Worm (Caenorhabditis elegans) whole organism, late embryonic: Measurements from ENCODE around the gene spat-1.

Experiments
- C08G9.2 ChIP-seq: sonication (generic microtip); optimal IDR thresholded peaks from 2 replicates; lab custom pipeline; 2016; ENCODE audit warnings: mild to moderate bottlenecking, missing genetic modification characterization, moderate library complexity, missing compliant biosample characterization
- K02D7.2 ChIP-seq: sonication (generic microtip); optimal IDR thresholded peaks from 2 replicates; lab custom pipeline; 2017; ENCODE audit warnings: mild to moderate bottlenecking, missing genetic modification characterization, missing compliant biosample characterization
- K09A11.1 ChIP-seq: sonication (generic microtip); optimal IDR thresholded peaks from 2 replicates; lab custom pipeline; 2017; ENCODE audit warnings: antibody characterized with exemption, mild to moderate bottlenecking, missing genetic modification characterization, missing compliant biosample characterization; ENCODE audit not compliant: insufficient read depth
- T23F11.4 ChIP-seq: fragments of 200-800 bp; sonication (Bioruptor generic); optimal IDR thresholded peaks from 2 replicates; lab custom pipeline; 2018; ENCODE audit warnings: mild to moderate bottlenecking, missing genetic modification characterization, missing compliant biosample characterization
- ahr-1 ChIP-seq: sonication (generic microtip); optimal IDR thresholded peaks from 2 replicates; lab custom pipeline; 2016; ENCODE audit warnings: missing genetic modification characterization, missing compliant biosample characterization
- ama-1 ChIP-seq: fragments of 150-350 bp; optimal IDR thresholded peaks from 2 replicates; lab custom pipeline; 2014
- ceh-14 ChIP-seq: sonication (generic microtip); optimal IDR thresholded peaks from 2 replicates; lab custom pipeline; 2016; ENCODE audit warnings: missing genotype, missing genetic modification characterization, missing compliant biosample characterization
- ceh-18 ChIP-seq: sonication (generic microtip); optimal IDR thresholded peaks from 2 replicates; lab custom pipeline; 2016; ENCODE audit warnings: missing genetic modification characterization, missing compliant biosample characterization
- ceh-19 ChIP-seq: fragments of 200-800 bp; sonication (Bioruptor generic); optimal IDR thresholded peaks from 2 replicates; lab custom pipeline; 2018; ENCODE audit warnings: mild to moderate bottlenecking, missing genetic modification characterization, missing compliant biosample characterization
- ceh-2 ChIP-seq: sonication (generic microtip); optimal IDR thresholded peaks from 2 replicates; lab custom pipeline; 2016; ENCODE audit warnings: missing genotype, missing genetic modification characterization, missing compliant biosample characterization
- ceh-24 ChIP-seq: sonication (generic microtip); optimal IDR thresholded peaks from 2 replicates; lab custom pipeline; 2016; ENCODE audit warnings: mild to moderate bottlenecking, missing genetic modification characterization, missing compliant biosample characterization
- ceh-30 ChIP-seq: fragments of 150-350 bp; optimal IDR thresholded peaks from 2 replicates; lab custom pipeline; 2014; ENCODE audit warnings: missing biosample characterization, missing genetic modification characterization
- ceh-31 ChIP-seq: sonication (generic microtip); optimal IDR thresholded peaks from 2 replicates; lab custom pipeline; 2016; ENCODE audit warnings: missing genetic modification characterization, missing compliant biosample characterization
- ceh-48 ChIP-seq: sonication (generic microtip); optimal IDR thresholded peaks from 2 replicates; lab custom pipeline; 2016; ENCODE audit warnings: missing genetic modification characterization, inconsistent platforms, missing compliant biosample characterization
- ceh-6 ChIP-seq: fragments of 200-800 bp; sonication (Bioruptor generic); optimal IDR thresholded peaks from 2 replicates; lab custom pipeline; 2018; ENCODE audit warnings: mild to moderate bottlenecking, missing genetic modification characterization, missing compliant biosample characterization
- che-1 ChIP-seq: sonication (generic microtip); optimal IDR thresholded peaks from 2 replicates; lab custom pipeline; 2016; ENCODE audit warnings: mild to moderate bottlenecking, missing genetic modification characterization, missing compliant biosample characterization
- elt-2 ChIP-seq: sonication (generic microtip); optimal IDR thresholded peaks from 2 replicates; lab custom pipeline; 2016; ENCODE audit warnings: missing genetic modification reagents, missing genetic modification characterization, missing compliant biosample characterization
- fax-1 ChIP-seq: sonication (generic microtip); optimal IDR thresholded peaks from 2 replicates; lab custom pipeline; 2016; ENCODE audit warnings: missing genotype, missing genetic modification characterization, missing compliant biosample characterization
- hlh-30 ChIP-seq: sonication (generic microtip); optimal IDR thresholded peaks from 2 replicates; lab custom pipeline; 2017; ENCODE audit warnings: antibody characterized with exemption, missing genetic modification characterization, missing compliant biosample characterization; ENCODE audit not compliant: insufficient read depth
- madf-2 ChIP-seq: sonication (generic microtip); optimal IDR thresholded peaks from 2 replicates; lab custom pipeline; 2017; ENCODE audit warnings: missing genetic modification characterization, missing compliant biosample characterization
- nfya-1 ChIP-seq: sonication (generic microtip); optimal IDR thresholded peaks from 2 replicates; lab custom pipeline; 2017; ENCODE audit warnings: missing genetic modification characterization, mild to moderate bottlenecking, missing compliant biosample characterization, antibody characterized with exemption, moderate library complexity
- npax-4 ChIP-seq: sonication (generic microtip); optimal IDR thresholded peaks from 2 replicates; lab custom pipeline; 2016; ENCODE audit warnings: missing genetic modification characterization, missing compliant biosample characterization
- pha-2 ChIP-seq: sonication (generic microtip); optimal IDR thresholded peaks from 2 replicates; lab custom pipeline; 2017; ENCODE audit warnings: mild to moderate bottlenecking, missing genetic modification characterization, missing compliant biosample characterization
- pqm-1 ChIP-seq: sonication (generic microtip); optimal IDR thresholded peaks from 2 replicates; lab custom pipeline; 2016; ENCODE audit warnings: missing genetic modification characterization, missing compliant biosample characterization
- pros-1 ChIP-seq: fragments of 150-350 bp; optimal IDR thresholded peaks from 2 replicates; lab custom pipeline; 2014; ENCODE audit warnings: missing biosample characterization, missing genetic modification reagents, missing genetic modification characterization
- ref-2 ChIP-seq: sonication (generic microtip); optimal IDR thresholded peaks from 2 replicates; lab custom pipeline; 2016; ENCODE audit warnings: missing genetic modification characterization, missing compliant biosample characterization
- rnt-1 ChIP-seq: sonication (generic microtip); optimal IDR thresholded peaks from 2 replicates; lab custom pipeline; 2016; ENCODE audit warnings: missing genetic modification characterization, missing compliant biosample characterization
- sdc-2 ChIP-seq: sonication (generic microtip); optimal IDR thresholded peaks from 2 replicates; lab custom pipeline; 2016; ENCODE audit warnings: missing genotype, missing genetic modification characterization, missing compliant biosample characterization
- sox-2 ChIP-seq: fragments of 200-800 bp; sonication (Bioruptor generic); IDR thresholded peaks from 2 replicates; pipeline ENCODE4 v1.3.6; 2022; ENCODE audit warnings: missing genetic modification reagents, missing genetic modification characterization, missing compliant biosample characterization
- syd-9 ChIP-seq: sonication (generic microtip); optimal IDR thresholded peaks from 2 replicates; lab custom pipeline; 2016; ENCODE audit warnings: mild to moderate bottlenecking, missing genetic modification characterization, moderate library complexity, missing compliant biosample characterization
- ttx-3 ChIP-seq: sonication (generic microtip); optimal IDR thresholded peaks from 2 replicates; lab custom pipeline; 2016; ENCODE audit warnings: missing genetic modification reagents, missing genetic modification characterization, missing compliant biosample characterization
- unc-86 ChIP-seq: sonication (generic microtip); optimal IDR thresholded peaks from 2 replicates; lab custom pipeline; 2016; ENCODE audit warnings: missing genetic modification characterization, missing compliant biosample characterization
- ztf-16 ChIP-seq: sonication (generic microtip); optimal IDR thresholded peaks from 2 replicates; lab custom pipeline; 2017; ENCODE audit warnings: missing genetic modification characterization, missing compliant biosample characterization

Gene spat-1

ce11 chrII:14480772-14481171 lies 47.8 kb upstream of the spat-1 start:
- no peak for TF ChIP-seq ceh-19
- no peak for TF ChIP-seq sox-2 (GFP tag; lab: Robert Waterston, UW)
- no peak for TF ChIP-seq ztf-16

ce11 chrII:14483813-14484212 lies 44.7 kb upstream of the spat-1 start:
- TF ChIP-seq ref-2 (tag; lab: Kevin White, UChicago) (no peak), pqm-1 (tag; lab: Kevin White, UChicago) (no peak), ceh-48 (tag; lab: Kevin White, UChicago) (no peak), syd-9 (tag; lab: Kevin White, UChicago) (no peak), madf-2 (tag; lab: Kevin White, UChicago) (no peak), ahr-1 (tag; lab: Kevin White, UChicago) (no peak), K09A11.1 (tag; lab: Kevin White, UChicago) (no peak), ztf-16 (no peak), ceh-6 (GFP tag; lab: Kevin White, UChicago) (no peak), rnt-1 (tag; lab: Kevin White, UChicago) (no peak), elt-2 (tag; lab: Kevin White, UChicago) (no peak), ceh-18 (no peak), C08G9.2 (tag; lab: Kevin White, UChicago) (no peak), npax-4 (tag; lab: Kevin White, UChicago) (no peak), hlh-30 (tag; lab: Kevin White, UChicago) (no peak), ceh-30 (no peak)

ce11 chrII:14488661-14489060 lies 39.9 kb upstream of the spat-1 start, which contains the start of gene usp-14:
usp-14 (minus strand) TSS chrII:14488688.
- no peak for TF ChIP-seq pha-2 (tag; lab: Kevin White, UChicago)
- no peak for TF ChIP-seq npax-4 (tag; lab: Kevin White, UChicago)
- TF ChIP-seq ceh-31 (tag; lab: Kevin White, UChicago) = peak; percentile 25
- no peak for TF ChIP-seq C08G9.2 (tag; lab: Kevin White, UChicago)
- TF ChIP-seq ceh-2 = no peak
- TF ChIP-seq fax-1 (tag; lab: Kevin White, UChicago) = no peak
- no peak for TF ChIP-seq che-1 (tag; lab: Kevin White, UChicago)
- no peak for TF ChIP-seq pqm-1 (tag; lab: Kevin White, UChicago)

DNA sequence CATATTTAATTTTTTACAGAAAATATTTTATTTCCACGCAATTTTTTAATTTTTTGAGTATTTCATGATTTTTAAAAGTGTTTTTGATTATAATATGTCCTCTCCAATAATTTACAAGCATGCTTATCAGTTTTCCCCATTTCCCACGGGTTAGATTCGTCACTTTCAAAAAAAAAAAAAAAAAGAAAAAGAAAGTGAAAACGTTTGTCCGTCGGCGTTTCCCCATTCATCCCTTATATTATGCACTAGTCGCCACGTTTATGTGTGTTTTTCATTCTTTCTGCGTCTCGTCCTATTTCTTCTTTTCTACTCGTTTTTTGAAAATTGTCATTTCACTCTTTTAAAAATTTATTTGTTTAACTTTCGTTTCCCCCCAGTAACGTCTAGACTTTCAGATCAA lies 39.1 kb upstream of the spat-1 start, which contains the start of gene vnut-1:
Gene vnut-1 (plus strand): TSS at position 396 of the 400 bp plus-strand sequence.
- TF ChIP-seq nfya-1 (tag; lab: Kevin White, UChicago) (peak; percentile 4), T23F11.4 (no peak), ztf-16 (no peak)

ce11 chrII:14492592-14493196 lies 35.9 kb upstream of the spat-1 start:
- TF ChIP-seq ceh-14 = no peak
- no peak for TF ChIP-seq npax-4 (tag; lab: Kevin White, UChicago)
- TF ChIP-seq ahr-1 (tag; lab: Kevin White, UChicago) = no peak

ce11 chrII:14494014-14494413 lies 34.5 kb upstream of the spat-1 start:
- TF ChIP-seq ttx-3 (tag; lab: Kevin White, UChicago) (no peak), elt-2 (tag; lab: Kevin White, UChicago) (no peak), ama-1 (lab: Kevin White, UChicago) (no peak), ceh-24 (tag; lab: Kevin White, UChicago) (no peak), unc-86 (no peak), sdc-2 (tag; lab: Kevin White, UChicago) (no peak), K02D7.2 (tag; lab: Kevin White, UChicago) (no peak), pros-1 (tag; lab: Kevin White, UChicago) (no peak)
- TF ChIP-seq, all 69 proteins: peak for 0
